Worm (Caenorhabditis elegans) whole organism, L1 larva: Measurements from ENCODE around the gene Y37D8A.25.

Experiments
- C16A3.4 ChIP-seq: fragments of 150-350 bp; optimal IDR thresholded peaks from 2 replicates; lab custom pipeline; 2014; ENCODE audit warnings: missing biosample characterization, missing genetic modification characterization
- aha-1 ChIP-seq: fragments of 150-350 bp; optimal IDR thresholded peaks from 2 replicates; lab custom pipeline; 2014; ENCODE audit warnings: missing biosample characterization, missing genetic modification characterization
- alr-1 ChIP-seq: fragments of 200-800 bp; sonication (Bioruptor generic); optimal IDR thresholded peaks from 2 replicates; lab custom pipeline; 2018; ENCODE audit warnings: borderline replicate concordance, mild to moderate bottlenecking, missing genetic modification characterization, missing compliant biosample characterization
- elt-2 ChIP-seq: sonication (generic microtip); optimal IDR thresholded peaks from 2 replicates; lab custom pipeline; 2016; ENCODE audit warnings: missing genetic modification characterization, mild to moderate bottlenecking, inconsistent platforms, missing compliant biosample characterization, missing genetic modification reagents
- nhr-237 ChIP-seq: fragments of 150-350 bp; optimal IDR thresholded peaks from 2 replicates; lab custom pipeline; 2014; ENCODE audit warnings: missing biosample characterization, missing genetic modification characterization
- nhr-77 ChIP-seq: fragments of 150-350 bp; optimal IDR thresholded peaks from 2 replicates; lab custom pipeline; 2014; ENCODE audit warnings: missing biosample characterization, missing genetic modification characterization
- nhr-90 ChIP-seq: sonication (generic microtip); optimal IDR thresholded peaks from 2 replicates; lab custom pipeline; 2016; ENCODE audit warnings: mild to moderate bottlenecking, missing genetic modification characterization, missing compliant biosample characterization; ENCODE audit not compliant: poor library complexity
- zag-1 ChIP-seq: fragments of 150-350 bp; optimal IDR thresholded peaks from 2 replicates; lab custom pipeline; 2014; ENCODE audit warnings: missing biosample characterization, missing genetic modification characterization

ce11 chrIII:12838913-12839366 is 18.9 kb upstream of the Y37D8A.25 start, which contains the start of gene Y37D8A.4:
- TF ChIP-seq elt-2 (peak; percentile 22), aha-1 (tag; lab: Kevin White, UChicago) (no peak), zag-1 (tag; lab: Kevin White, UChicago) (no peak), nhr-77 (no peak), C16A3.4 (no peak), alr-1 (tag; lab: Kevin White, UChicago) (no peak), nhr-237 (tag; lab: Kevin White, UChicago) (no peak), nhr-90 (tag; lab: Kevin White, UChicago) (no peak)
